Worm (Caenorhabditis elegans): Measurements from ENCODE around the gene tbcb-1.

DNA sequence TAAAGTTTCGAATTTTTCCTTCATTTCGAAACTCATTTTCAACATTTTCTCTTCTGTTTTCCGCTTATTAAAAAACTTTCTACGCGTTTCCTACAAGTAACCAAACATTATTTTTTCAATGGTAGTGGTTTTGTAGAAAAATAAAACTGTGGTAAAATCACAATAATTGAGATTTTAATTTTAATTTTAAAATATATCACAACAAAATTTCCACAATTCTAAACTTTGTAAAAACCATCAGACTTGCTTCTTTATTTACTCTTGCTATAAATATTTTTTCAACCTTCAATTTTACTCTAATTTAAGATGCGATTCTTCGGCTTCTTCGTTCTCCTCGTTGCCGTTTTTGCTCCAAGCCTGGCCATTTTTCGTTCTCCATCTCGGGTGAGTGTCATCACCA, 4.0 kb upstream of the tbcb-1 start, which contains the start of gene F53F4.17:
- TF ChIP-seq med-1 (GFP tag; optimal IDR thresholded peaks at IDR 0.05; ENCODE audit: insufficient read depth): no peak
- TF ChIP-seq flt-1 (GFP tag; IDR thresholded peaks at IDR 0.05): no peak
- no peak for TF ChIP-seq cog-1 (tag; optimal IDR thresholded peaks at IDR 0.05)
- TF ChIP-seq ztf-23 (GFP tag; IDR thresholded peaks at IDR 0.05): no peak
- TF ChIP-seq ref-1 (GFP tag; conservative IDR thresholded peaks at IDR 0.05): no peak
- TF ChIP-seq T22C8.4 (GFP tag; IDR thresholded peaks at IDR 0.05): no peak
- TF ChIP-seq ztf-29 (GFP tag; IDR thresholded peaks at IDR 0.05): no peak
- TF ChIP-seq tab-1 (GFP tag; IDR thresholded peaks at IDR 0.05): no peak
- TF ChIP-seq klf-2 (GFP tag; conservative IDR thresholded peaks at IDR 0.05): no peak
